Fruit fly (Drosophila melanogaster) whole organism, embryonic: ENCODE data around the gene Mocs1.

Source experiments
- Ada2b ChIP-seq: fragments of 200-800 bp; sonication (Bioruptor generic); IDR thresholded peaks from 2 replicates; pipeline ENCODE4 v1.3.6; 2022; ENCODE audit warnings: missing biosample characterization, missing genetic modification characterization
- Bgb ChIP-seq: fragments of 200-800 bp; sonication (Bioruptor generic); IDR thresholded peaks from 2 replicates; pipeline ENCODE4 v1.3.6; 2022; ENCODE audit warnings: missing biosample characterization, missing genetic modification characterization; ENCODE audit not compliant: partially characterized antibody
- CG10462 ChIP-seq: fragments of 200-800 bp; sonication (Bioruptor generic); optimal IDR thresholded peaks from 2 replicates; lab custom pipeline; 2016; ENCODE audit warnings: missing biosample characterization, missing genetic modification characterization
- CG12236 ChIP-seq: fragments of 200-800 bp; sonication (Bioruptor generic); optimal IDR thresholded peaks from 2 replicates; lab custom pipeline; 2016; ENCODE audit warnings: missing biosample characterization, missing genetic modification characterization
- CG12744 ChIP-seq: fragments of 200-800 bp; sonication (Bioruptor generic); optimal IDR thresholded peaks from 2 replicates; lab custom pipeline; 2016; ENCODE audit warnings: missing biosample characterization, missing genetic modification characterization
- CG13624 ChIP-seq: fragments of 200-800 bp; sonication (Bioruptor generic); optimal IDR thresholded peaks from 2 replicates; lab custom pipeline; 2016; ENCODE audit warnings: missing biosample characterization, missing genetic modification characterization
- CG14965 ChIP-seq: fragments of 200-800 bp; sonication (Bioruptor generic); optimal IDR thresholded peaks from 2 replicates; lab custom pipeline; 2016; ENCODE audit warnings: missing biosample characterization, missing genetic modification characterization, borderline replicate concordance
- CG15073 ChIP-seq: fragments of 200-800 bp; sonication (Bioruptor generic); optimal IDR thresholded peaks from 2 replicates; lab custom pipeline; 2016; ENCODE audit warnings: missing biosample characterization, missing genetic modification characterization
- CG1603 ChIP-seq: fragments of 200-800 bp; sonication (Bioruptor generic); optimal IDR thresholded peaks from 2 replicates; lab custom pipeline; 2019; ENCODE audit warnings: missing biosample characterization, mild to moderate bottlenecking, missing genetic modification characterization, moderate library complexity
- CG16779 ChIP-seq: fragments of 200-800 bp; sonication (Bioruptor generic); IDR thresholded peaks from 2 replicates; pipeline ENCODE4 v1.3.6; 2022; ENCODE audit warnings: missing biosample characterization, missing genetic modification characterization
- CG17328 ChIP-seq: fragments of 200-800 bp; sonication (Bioruptor generic); IDR thresholded peaks from 2 replicates; pipeline ENCODE4 v1.3.6; 2022; ENCODE audit warnings: missing biosample characterization, missing genetic modification characterization
- CG30403 ChIP-seq: fragments of 200-800 bp; sonication (Bioruptor generic); optimal IDR thresholded peaks from 3 replicates; lab custom pipeline; 2016; ENCODE audit warnings: missing biosample characterization, missing genetic modification characterization
- CG3407 ChIP-seq: fragments of 200-800 bp; sonication (Bioruptor generic); optimal IDR thresholded peaks from 2 replicates; lab custom pipeline; 2018; ENCODE audit warnings: missing biosample characterization, mild to moderate bottlenecking, missing genetic modification characterization
- CG3838 ChIP-seq: fragments of 200-800 bp; sonication (Bioruptor generic); optimal IDR thresholded peaks from 3 replicates; lab custom pipeline; 2016; ENCODE audit warnings: missing biosample characterization, missing genetic modification characterization
- CG43689 ChIP-seq: fragments of 200-800 bp; sonication (Bioruptor generic); IDR thresholded peaks from 2 replicates; pipeline ENCODE4 v1.3.6; 2022; ENCODE audit warnings: missing biosample characterization, missing genetic modification characterization
- CG6683 ChIP-seq: fragments of 200-800 bp; sonication (Bioruptor generic); optimal IDR thresholded peaks from 2 replicates; lab custom pipeline; 2017; ENCODE audit warnings: missing biosample characterization, mild to moderate bottlenecking, missing genetic modification characterization, missing genetic modification reagents
- CG6791 ChIP-seq: fragments of 200-800 bp; sonication (Bioruptor generic); IDR thresholded peaks from 3 replicates; pipeline ENCODE4 v1.3.6; 2022; ENCODE audit warnings: missing biosample characterization, missing genetic modification characterization; ENCODE audit not compliant: partially characterized antibody
- CG7372 ChIP-seq: fragments of 200-800 bp; sonication (Bioruptor generic); IDR thresholded peaks from 2 replicates; pipeline ENCODE4 v1.3.6; 2022; ENCODE audit warnings: missing biosample characterization, missing genetic modification characterization
- CG7556 ChIP-seq: fragments of 200-800 bp; sonication (Bioruptor generic); optimal IDR thresholded peaks from 2 replicates; lab custom pipeline; 2017; ENCODE audit warnings: missing biosample characterization, mild to moderate bottlenecking, missing genetic modification characterization
- CG8944 ChIP-seq: fragments of 200-800 bp; sonication (Bioruptor generic); optimal IDR thresholded peaks from 3 replicates; lab custom pipeline; 2016; ENCODE audit warnings: missing biosample characterization, missing genetic modification characterization
- Fer2 ChIP-seq: fragments of 200-800 bp; sonication (Bioruptor generic); optimal IDR thresholded peaks from 2 replicates; lab custom pipeline; 2018; ENCODE audit warnings: missing biosample characterization, mild to moderate bottlenecking, missing genetic modification characterization, moderate library complexity
- Hey ChIP-seq: fragments of 200-800 bp; sonication (Bioruptor generic); optimal IDR thresholded peaks from 3 replicates; lab custom pipeline; 2018; ENCODE audit warnings: missing biosample characterization, mild to moderate bottlenecking, missing genetic modification characterization
- Hsf ChIP-seq: fragments of 200-800 bp; sonication (Bioruptor generic); optimal IDR thresholded peaks from 3 replicates; lab custom pipeline; 2016; ENCODE audit warnings: missing biosample characterization, missing genetic modification characterization
- Optix ChIP-seq: fragments of 200-800 bp; sonication (Bioruptor generic); IDR thresholded peaks from 3 replicates; pipeline ENCODE4 v1.3.6; 2022; ENCODE audit warnings: missing biosample characterization, missing genetic modification characterization
- Sin3A ChIP-seq: fragments of >200 bp; optimal IDR thresholded peaks from 2 replicates; lab custom pipeline; 2018
- Stat92E ChIP-seq, 3 experiments: fragments of >200 bp in 2 of 3; fragments of 200-800 bp in 1 of 3; sonication (Bioruptor generic) in 1 of 3; optimal IDR thresholded peaks; 2 replicates each; lab custom pipeline; 2017 to 2019; ENCODE audit warnings: missing biosample characterization in 3 of 3, missing genetic modification characterization in 3 of 3, mild to moderate bottlenecking in 1 of 3, moderate library complexity in 1 of 3
- ac ChIP-seq: fragments of 200-800 bp; sonication (Bioruptor generic); optimal IDR thresholded peaks from 3 replicates; lab custom pipeline; 2017; ENCODE audit warnings: missing biosample characterization, mild to moderate bottlenecking, missing genetic modification characterization
- aop ChIP-seq: fragments of 200-800 bp; sonication (Bioruptor generic); IDR thresholded peaks from 2 replicates; pipeline ENCODE4 v1.3.6; 2022; ENCODE audit warnings: missing biosample characterization, missing genetic modification characterization
- chinmo ChIP-seq: fragments of 200-800 bp; sonication (Bioruptor generic); IDR thresholded peaks from 4 replicates; pipeline ENCODE4 v1.3.6; 2022; ENCODE audit warnings: missing biosample characterization, missing genetic modification characterization; ENCODE audit not compliant: partially characterized antibody
- crc ChIP-seq: fragments of 200-800 bp; sonication (Bioruptor generic); optimal IDR thresholded peaks from 2 replicates; lab custom pipeline; 2016; ENCODE audit warnings: missing biosample characterization, missing genetic modification characterization
- eyg ChIP-seq: fragments of 200-800 bp; sonication (Bioruptor generic); optimal IDR thresholded peaks from 3 replicates; lab custom pipeline; 2016; ENCODE audit warnings: missing biosample characterization, missing genetic modification characterization
- fd96Cb ChIP-seq: fragments of 200-800 bp; sonication (Bioruptor generic); optimal IDR thresholded peaks from 2 replicates; lab custom pipeline; 2018; ENCODE audit warnings: missing biosample characterization, mild to moderate bottlenecking, missing genetic modification characterization, moderate library complexity
- grau ChIP-seq: fragments of 200-800 bp; optimal IDR thresholded peaks from 3 replicates; lab custom pipeline; 2019; ENCODE audit warnings: missing biosample characterization, mild to moderate bottlenecking, missing genetic modification characterization, moderate library complexity
- gt ChIP-seq: fragments of 200-800 bp; sonication (Bioruptor generic); IDR thresholded peaks from 2 replicates; pipeline ENCODE4 v1.3.6; 2022; ENCODE audit warnings: missing biosample characterization, missing genetic modification characterization
- hkb ChIP-seq, 2 experiments: fragments of 200-800 bp in 1 of 2; fragments of >200 bp in 1 of 2; sonication (Bioruptor generic) in 1 of 2; IDR thresholded peaks in 1 of 2; optimal IDR thresholded peaks in 1 of 2; 2 replicates each; pipeline versions ENCODE4 v1.3.6 to Lab custom; 2017 to 2022; ENCODE audit warnings: missing biosample characterization in 1 of 2, missing genetic modification characterization in 1 of 2
- ind ChIP-seq: fragments of 200-800 bp; sonication (Bioruptor generic); optimal IDR thresholded peaks from 3 replicates; lab custom pipeline; 2016; ENCODE audit warnings: missing biosample characterization, missing genetic modification characterization
- nau ChIP-seq: fragments of 200-800 bp; sonication (Bioruptor generic); optimal IDR thresholded peaks from 3 replicates; lab custom pipeline; 2017; ENCODE audit warnings: missing biosample characterization, mild to moderate bottlenecking, missing genetic modification characterization, missing genetic modification reagents
- nerfin-2 ChIP-seq: fragments of 200-800 bp; sonication (Bioruptor generic); IDR thresholded peaks from 2 replicates; pipeline ENCODE4 v1.3.6; 2022; ENCODE audit warnings: missing biosample characterization, missing genetic modification characterization; ENCODE audit not compliant: partially characterized antibody
- oc ChIP-seq: fragments of 200-800 bp; sonication (Bioruptor generic); optimal IDR thresholded peaks from 2 replicates; lab custom pipeline; 2018; ENCODE audit warnings: missing biosample characterization, mild to moderate bottlenecking, missing genetic modification characterization, moderate library complexity
- pfk ChIP-seq: fragments of 200-800 bp; sonication (Bioruptor generic); optimal IDR thresholded peaks from 2 replicates; lab custom pipeline; 2018; ENCODE audit warnings: missing biosample characterization, mild to moderate bottlenecking, missing genetic modification characterization, moderate library complexity
- pnt ChIP-seq: fragments of 200-800 bp; sonication (Bioruptor generic); optimal IDR thresholded peaks from 3 replicates; lab custom pipeline; 2016; ENCODE audit warnings: missing biosample characterization, missing genetic modification characterization
- ranshi ChIP-seq: fragments of 200-800 bp; sonication (Bioruptor generic); IDR thresholded peaks from 2 replicates; pipeline ENCODE4 v1.3.6; 2022; ENCODE audit warnings: missing biosample characterization, missing genetic modification characterization
- salm ChIP-seq: fragments of 200-800 bp; sonication (Bioruptor generic); optimal IDR thresholded peaks from 2 replicates; lab custom pipeline; 2018; ENCODE audit warnings: missing biosample characterization, mild to moderate bottlenecking, missing genetic modification characterization
- sd ChIP-seq: fragments of 200-800 bp; sonication (Bioruptor generic); optimal IDR thresholded peaks from 3 replicates; lab custom pipeline; 2018; ENCODE audit warnings: missing biosample characterization, mild to moderate bottlenecking, missing genetic modification characterization, moderate library complexity
- vvl ChIP-seq: fragments of 200-800 bp; sonication (Bioruptor generic); IDR thresholded peaks from 2 replicates; pipeline ENCODE4 v1.3.6; 2022; ENCODE audit warnings: missing biosample characterization, missing genetic modification characterization
- wdn ChIP-seq: fragments of 200-800 bp; sonication (Bioruptor generic); IDR thresholded peaks from 2 replicates; pipeline ENCODE4 v1.3.6; 2022; ENCODE audit warnings: missing biosample characterization, missing genetic modification characterization
- wek ChIP-seq: fragments of 200-800 bp; sonication (Bioruptor generic); optimal IDR thresholded peaks from 3 replicates; lab custom pipeline; 2018; ENCODE audit warnings: missing biosample characterization, mild to moderate bottlenecking, missing genetic modification characterization, moderate library complexity
- zfh1 ChIP-seq: fragments of 200-800 bp; sonication (Bioruptor generic); IDR thresholded peaks from 3 replicates; pipeline ENCODE4 v1.3.6; 2022; ENCODE audit warnings: missing biosample characterization, missing genetic modification characterization

Gene Mocs1

DNA sequence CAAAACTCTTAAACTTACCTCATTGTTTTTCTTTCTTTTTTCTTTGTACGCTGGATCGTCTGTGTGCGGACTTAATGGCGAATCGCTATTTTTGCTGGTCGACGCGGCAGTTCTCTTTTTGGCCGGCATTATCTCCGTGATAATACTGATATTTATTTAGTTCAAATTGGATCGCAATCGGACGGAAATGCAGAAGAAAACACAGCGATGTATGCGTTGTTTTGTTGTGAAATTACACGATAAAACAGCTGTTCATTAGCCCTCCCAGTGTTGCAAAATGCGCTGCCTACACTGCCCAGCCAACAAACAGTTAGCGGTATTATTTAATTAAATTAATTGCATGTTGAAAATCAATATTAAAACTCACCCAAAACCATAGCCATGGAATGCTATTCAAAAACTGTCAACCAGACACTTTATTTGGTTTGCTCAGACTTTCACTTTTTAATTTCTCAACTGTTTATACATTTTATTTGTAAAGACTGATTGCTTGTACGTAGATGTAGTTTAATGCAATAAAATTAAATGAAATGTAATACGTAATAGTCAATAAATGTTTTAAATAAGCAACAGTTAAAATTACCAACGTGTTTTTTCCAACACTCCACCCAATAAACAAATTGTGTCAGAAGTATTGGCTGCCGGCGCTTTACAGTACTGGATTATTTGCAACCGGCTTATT is 27.8 kb downstream of the Mocs1 start, which contains the start of the genes Irbp18 and APP-BP1 (continued):
- TF ChIP-seq CG12236 (GFP tag; lab: Kevin White, UChicago) = peak; percentile 90
- TF ChIP-seq CG13624 = peak; percentile 95
- peak; percentile 84 for TF ChIP-seq CG7372 (GFP tag; lab: Robert Waterston, UW)
- peak; percentile 78 for TF ChIP-seq salm (tag; lab: Kevin White, UChicago)
- peak; percentile 45; the same call in 1 of the 2 replicates for TF ChIP-seq gt (GFP tag; lab: Robert Waterston, UW)
- TF ChIP-seq CG1603 = peak; percentile 88
- no peak; the same call in 2 of the 3 replicates for TF ChIP-seq CG6791 (GFP tag; lab: Robert Waterston, UW)
- TF ChIP-seq sd (tag; lab: Kevin White, UChicago) = no peak
- peak in 1 of 3 experiments; percentile 30 for TF ChIP-seq Stat92E (GFP tag; optimal IDR thresholded peaks at IDR 0.05; lab: Kevin White, UChicago)
- peak; percentile 53; the same call in 1 of the 2 replicates for TF ChIP-seq aop (GFP tag; lab: Robert Waterston, UW)
- TF ChIP-seq CG8944 (GFP tag; lab: Kevin White, UChicago) = peak; percentile 89
- TF ChIP-seq Hsf = peak; percentile 97
- TF ChIP-seq Optix = peak; percentile 85
- TF ChIP-seq grau = peak; percentile 91
- TF ChIP-seq Hey = peak; percentile 69
- peak; percentile 50 for TF ChIP-seq hkb (optimal IDR thresholded peaks at IDR 0.05; lab: Kevin White, UChicago)
- TF ChIP-seq hkb (GFP tag; IDR thresholded peaks at IDR 0.05; lab: Robert Waterston, UW) = peak; percentile 88
- TF ChIP-seq CG14965 (GFP tag; lab: Kevin White, UChicago) = peak; percentile 50
- TF ChIP-seq crc (GFP tag; lab: Kevin White, UChicago) = peak; percentile 91
- TF ChIP-seq vvl = peak; percentile 89
- no peak for TF ChIP-seq nerfin-2
- peak; percentile 81 for TF ChIP-seq CG17328
- peak; percentile 44; the same call in 1 of the 2 replicates for TF ChIP-seq CG43689 (GFP tag; lab: Robert Waterston, UW)
- TF ChIP-seq CG12744 = peak; percentile 94
- peak; percentile 98 for TF ChIP-seq CG30403 (GFP tag; lab: Kevin White, UChicago)
- TF ChIP-seq CG10462 (GFP tag; lab: Kevin White, UChicago) = peak; percentile 87
- TF ChIP-seq fd96Cb (tag; lab: Kevin White, UChicago) = peak; percentile 89
- 0 out of 2 replicates have a peak, but pooled peaks have one; percentile 11 for TF ChIP-seq Bgb (GFP tag; lab: Robert Waterston, UW)
- peak; percentile 92 for TF ChIP-seq nau
- peak; percentile 84 for TF ChIP-seq CG3407 (GFP tag; lab: Kevin White, UChicago)
- peak; percentile 70 for TF ChIP-seq wek (GFP tag; lab: Kevin White, UChicago)
- peak; percentile 76 for TF ChIP-seq oc (tag; lab: Kevin White, UChicago)
- TF ChIP-seq CG3838 (GFP tag; lab: Kevin White, UChicago) = peak; percentile 84
- peak; percentile 84 for TF ChIP-seq zfh1 (GFP tag; lab: Robert Waterston, UW)
- TF ChIP-seq CG15073 (GFP tag; lab: Kevin White, UChicago) = peak; percentile 45
- TF ChIP-seq CG7556 (GFP tag; lab: Kevin White, UChicago) = peak; percentile 96
- TF ChIP-seq Sin3A = peak; percentile 87
- peak; percentile 89 for TF ChIP-seq pnt (GFP tag; lab: Kevin White, UChicago)
- peak; percentile 67 for TF ChIP-seq ac
- TF ChIP-seq Fer2 (tag; lab: Kevin White, UChicago) = peak; percentile 80
- TF ChIP-seq Ada2b (GFP tag; lab: Robert Waterston, UW) = peak; percentile 87
- 0 out of 2 replicates have a peak, but pooled peaks have one; percentile 41 for TF ChIP-seq CG16779 (GFP tag; lab: Robert Waterston, UW)
- TF ChIP-seq chinmo (GFP tag; lab: Robert Waterston, UW) = 0 out of 4 replicates have a peak, but pooled peaks have one; percentile 4
- peak; percentile 95 for TF ChIP-seq ind (GFP tag; lab: Kevin White, UChicago)
- peak; percentile 17 for TF ChIP-seq pfk
- TF ChIP-seq ranshi (GFP tag; lab: Robert Waterston, UW) = peak; percentile 87
- peak; percentile 87 for TF ChIP-seq wdn (GFP tag; lab: Robert Waterston, UW)
- peak; percentile 79 for TF ChIP-seq eyg (GFP tag; lab: Kevin White, UChicago)
- TF ChIP-seq CG6683 (GFP tag; lab: Kevin White, UChicago) = peak; percentile 88
